Worm (Caenorhabditis elegans) whole organism, early embryonic: ENCODE results near the gene F13A2.2.

Experiments used
- B0310.2 ChIP-seq: sonication (generic microtip); optimal IDR thresholded peaks from 2 replicates; lab custom pipeline; 2016; ENCODE audit warnings: mild to moderate bottlenecking, missing genetic modification characterization, missing compliant biosample characterization
- F13C5.2 ChIP-seq: sonication (generic microtip); optimal IDR thresholded peaks from 2 replicates; lab custom pipeline; 2017; ENCODE audit warnings: mild to moderate bottlenecking, missing genetic modification characterization, inconsistent platforms, missing compliant biosample characterization
- aly-1 ChIP-seq: sonication (generic microtip); optimal IDR thresholded peaks from 2 replicates; lab custom pipeline; 2016; ENCODE audit warnings: missing genetic modification characterization, missing compliant biosample characterization
- ama-1 ChIP-seq: fragments of 150-350 bp; optimal IDR thresholded peaks from 2 replicates; lab custom pipeline; 2014
- ceh-13 ChIP-seq: fragments of 200-800 bp; sonication (Bioruptor generic); optimal IDR thresholded peaks from 2 replicates; lab custom pipeline; 2018; ENCODE audit warnings: mild to moderate bottlenecking, missing genetic modification characterization, missing compliant biosample characterization
- ceh-36 ChIP-seq: sonication (generic microtip); optimal IDR thresholded peaks from 2 replicates; lab custom pipeline; 2016; ENCODE audit warnings: missing genetic modification characterization, inconsistent platforms, missing compliant biosample characterization
- ets-7 ChIP-seq: sonication (generic microtip); optimal IDR thresholded peaks from 2 replicates; lab custom pipeline; 2016; ENCODE audit warnings: missing genotype, missing genetic modification characterization, missing compliant biosample characterization
- flt-1 ChIP-seq: fragments of 200-800 bp; sonication (Bioruptor generic); IDR thresholded peaks from 2 replicates; pipeline ENCODE4 v1.3.6; 2022; ENCODE audit warnings: missing genetic modification characterization, missing compliant biosample characterization
- hmbx-1 ChIP-seq: sonication (generic microtip); optimal IDR thresholded peaks from 2 replicates; lab custom pipeline; 2016; ENCODE audit warnings: mild to moderate bottlenecking, missing genetic modification characterization, missing compliant biosample characterization
- hmg-4 ChIP-seq: fragments of 200-800 bp; sonication (Bioruptor generic); optimal IDR thresholded peaks from 2 replicates; lab custom pipeline; 2018; ENCODE audit warnings: mild to moderate bottlenecking, missing genetic modification characterization, missing compliant biosample characterization
- hnd-1 ChIP-seq: sonication (generic microtip); optimal IDR thresholded peaks from 2 replicates; lab custom pipeline; 2016; ENCODE audit warnings: missing genetic modification characterization, missing compliant biosample characterization
- pes-1 ChIP-seq: fragments of 200-800 bp; sonication (Bioruptor generic); IDR thresholded peaks from 2 replicates; pipeline ENCODE4 v1.3.6; 2022; ENCODE audit warnings: missing genetic modification reagents, missing genetic modification characterization, missing compliant biosample characterization
- scrt-1 ChIP-seq: fragments of 200-800 bp; sonication (Bioruptor generic); IDR thresholded peaks from 2 replicates; pipeline ENCODE4 v1.3.6; 2022; ENCODE audit warnings: missing genetic modification characterization, missing compliant biosample characterization
- sea-1 ChIP-seq: fragments of 200-800 bp; sonication (Bioruptor generic); conservative IDR thresholded peaks from 2 replicates; pipeline ENCODE4 v1.3.6; 2022; ENCODE audit warnings: missing genetic modification characterization, missing compliant biosample characterization
- tbx-11 ChIP-seq: fragments of 200-800 bp; sonication (Bioruptor generic); IDR thresholded peaks from 2 replicates; pipeline ENCODE4 v1.3.6; 2022; ENCODE audit warnings: missing genetic modification characterization, missing compliant biosample characterization
- tbx-37 ChIP-seq: fragments of 200-800 bp; sonication (Bioruptor generic); conservative IDR thresholded peaks from 2 replicates; pipeline ENCODE4 v1.3.6; 2022; ENCODE audit warnings: missing genetic modification reagents, missing genetic modification characterization, missing compliant biosample characterization
- tra-4 ChIP-seq: sonication (generic microtip); optimal IDR thresholded peaks from 2 replicates; lab custom pipeline; 2017; ENCODE audit warnings: missing genetic modification characterization, missing compliant biosample characterization

The F13A2.2 gene

DNA sequence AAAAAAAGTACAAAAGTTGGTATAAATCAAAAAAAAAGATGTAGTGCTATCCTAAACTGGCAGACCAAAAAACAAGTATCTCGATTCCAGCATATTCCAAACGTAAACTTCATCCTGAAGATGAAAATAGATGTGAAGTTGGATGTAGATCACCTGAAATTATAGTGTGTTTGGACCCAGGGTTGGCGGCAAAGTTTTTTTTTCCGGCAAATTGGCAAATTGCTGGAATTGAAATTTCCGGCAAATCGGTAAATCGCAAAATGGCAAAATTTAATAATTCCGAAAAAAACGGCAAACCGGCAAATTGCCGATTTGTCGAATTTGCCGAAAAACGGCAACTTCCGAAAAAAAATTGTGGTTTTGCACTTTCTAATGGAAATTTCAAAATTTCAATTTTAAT lies at the start of gene F13A2.2:
TSS of gene F13A2.2 (minus strand) at position 101 of the 400 bp plus-strand sequence.
- TF ChIP-seq B0310.2 (tag; lab: Kevin White, UChicago) (no peak), tbx-11 (GFP tag; lab: Robert Waterston, UW) (no peak), hmbx-1 (tag; lab: Kevin White, UChicago) (no peak), scrt-1 (GFP tag; lab: Robert Waterston, UW) (no peak), ceh-13 (GFP tag; lab: Kevin White, UChicago) (no peak)

DNA sequence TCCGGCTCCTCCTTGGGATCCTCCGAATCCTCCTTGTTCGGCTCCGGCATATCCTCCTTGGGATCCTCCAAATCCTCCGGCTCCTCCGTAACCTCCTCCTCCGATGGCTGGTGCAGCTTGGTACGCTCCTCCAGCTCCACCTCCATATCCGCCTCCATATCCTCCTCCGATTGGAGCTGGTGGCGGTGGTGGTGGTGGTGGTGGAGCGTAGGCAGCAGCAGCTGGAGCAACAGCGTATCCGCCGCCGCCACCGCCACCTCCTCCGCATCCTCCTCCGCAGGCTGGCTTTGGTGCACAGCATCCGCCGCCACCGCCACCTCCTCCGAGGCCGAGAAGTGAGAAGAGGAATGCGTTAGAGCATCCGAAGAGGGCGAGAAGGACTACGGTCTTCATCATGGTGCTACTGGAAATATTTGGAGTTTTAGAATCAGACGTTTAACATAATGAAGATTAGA lies 48.4 kb upstream of the F13A2.2 start, which contains the start of gene Y47D7A.15:
TSS of gene Y47D7A.15 (minus strand) at position 405 of the 455 bp plus-strand sequence.
- TF ChIP-seq hmbx-1 (tag; lab: Kevin White, UChicago) (no peak), B0310.2 (tag; lab: Kevin White, UChicago) (no peak), flt-1 (no peak), ceh-36 (tag; lab: Kevin White, UChicago) (no peak), pes-1 (GFP tag; lab: Robert Waterston, UW) (no peak), ama-1 (lab: Kevin White, UChicago) (no peak), F13C5.2 (tag; lab: Kevin White, UChicago) (no peak)

DNA sequence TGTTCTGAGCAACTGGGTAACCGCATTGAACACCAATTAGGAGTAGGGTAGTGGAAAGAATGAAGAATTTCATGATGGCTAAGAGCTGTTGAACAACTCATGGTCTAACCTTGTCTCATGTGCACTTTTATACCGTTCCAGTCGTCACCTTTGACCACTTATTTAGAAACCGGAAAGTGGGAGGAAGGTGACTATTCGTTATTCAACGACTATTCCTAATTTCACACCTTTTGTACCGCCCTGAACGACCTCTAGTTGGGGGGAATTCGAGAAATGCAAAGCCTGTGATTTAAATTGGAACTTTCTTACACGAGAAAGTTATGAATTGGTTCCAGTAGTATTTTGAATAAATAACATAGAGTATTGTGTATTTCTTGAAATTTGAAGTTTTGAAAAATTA lies 45.2 kb upstream of the F13A2.2 start, which contains the start of gene Y47D7A.12:
TSS of gene Y47D7A.12 (minus strand) at position 101 of the 400 bp plus-strand sequence.
- TF ChIP-seq hnd-1 (no peak), hmg-4 (GFP tag; lab: Kevin White, UChicago) (no peak), aly-1 (tag; lab: Kevin White, UChicago) (no peak), tbx-37 (GFP tag; lab: Robert Waterston, UW) (no peak), ama-1 (lab: Kevin White, UChicago) (no peak), hmbx-1 (tag; lab: Kevin White, UChicago) (no peak), sea-1 (GFP tag; lab: Robert Waterston, UW) (no peak), ceh-13 (GFP tag; lab: Kevin White, UChicago) (no peak), flt-1 (no peak)

DNA sequence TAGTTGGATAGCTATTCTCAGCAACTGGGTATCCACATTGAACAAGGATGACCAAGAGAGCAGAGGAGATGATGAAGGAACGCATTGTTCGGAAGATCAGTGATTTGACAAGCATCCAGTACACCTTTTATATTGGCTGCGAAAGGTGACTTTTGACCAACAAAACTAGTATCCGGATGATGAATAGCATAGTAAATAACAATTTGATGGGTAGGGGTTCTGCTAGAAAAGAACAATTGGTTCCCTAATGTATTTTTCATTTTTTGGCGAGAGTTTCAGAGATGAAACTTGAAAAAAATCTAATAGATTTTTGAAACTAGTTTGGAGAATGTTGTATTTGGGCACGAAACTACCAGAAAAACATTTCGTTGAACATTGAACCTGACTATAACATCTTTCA lies 43.8 kb upstream of the F13A2.2 start, which contains the start of gene Y47D7A.11:
TSS of gene Y47D7A.11 (minus strand) at position 101 of the 400 bp plus-strand sequence.
- TF ChIP-seq pes-1 (GFP tag; lab: Robert Waterston, UW) (no peak), hnd-1 (no peak), tra-4 (no peak), aly-1 (tag; lab: Kevin White, UChicago) (no peak), sea-1 (GFP tag; lab: Robert Waterston, UW) (no peak), hmg-4 (GFP tag; lab: Kevin White, UChicago) (no peak), F13C5.2 (tag; lab: Kevin White, UChicago) (no peak), ama-1 (lab: Kevin White, UChicago) (no peak), tbx-37 (GFP tag; lab: Robert Waterston, UW) (no peak), scrt-1 (GFP tag; lab: Robert Waterston, UW) (no peak), flt-1 (no peak), tbx-11 (GFP tag; lab: Robert Waterston, UW) (no peak), hmbx-1 (tag; lab: Kevin White, UChicago) (no peak), B0310.2 (tag; lab: Kevin White, UChicago) (no peak), ceh-13 (GFP tag; lab: Kevin White, UChicago) (no peak), ceh-36 (tag; lab: Kevin White, UChicago) (no peak), ets-7 (tag; lab: Kevin White, UChicago) (no peak)

DNA sequence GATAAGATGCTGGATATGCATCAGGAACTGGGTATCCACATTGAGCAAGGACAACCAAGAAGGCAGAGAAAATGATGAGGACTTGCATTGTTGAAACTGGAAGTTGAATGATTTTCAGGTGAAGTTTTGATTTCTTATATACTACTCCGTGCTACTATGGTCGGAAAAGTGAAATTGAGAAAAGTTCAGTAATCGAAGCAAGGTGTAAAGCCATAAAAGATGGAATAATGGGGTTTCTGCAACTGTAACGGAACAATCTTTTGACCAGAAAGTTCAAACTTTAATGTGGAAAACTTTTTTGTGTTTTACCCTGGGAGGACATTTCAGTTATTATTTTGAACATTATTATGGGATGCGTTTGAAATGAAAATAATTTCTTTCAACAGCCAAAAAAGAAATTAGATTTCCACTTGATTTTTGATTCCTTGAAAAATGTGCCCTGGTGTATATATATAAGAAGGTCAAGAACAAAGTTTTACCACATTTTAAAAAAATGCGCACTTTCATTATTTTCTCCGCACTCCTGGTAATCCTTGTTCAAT lies 39.5 kb upstream of the F13A2.2 start, which contains the start of the genes Y47D7A.9 and Y47D7A.19:
TSS of gene Y47D7A.9 (minus strand) at position 101 of the 542 bp plus-strand sequence.
TSS of gene Y47D7A.19 (plus strand) at position 492 of the 542 bp plus-strand sequence.
- TF ChIP-seq scrt-1 (GFP tag; lab: Robert Waterston, UW): no peak
- TF ChIP-seq hnd-1: no peak
- no peak for TF ChIP-seq aly-1 (tag; lab: Kevin White, UChicago)
- TF ChIP-seq sea-1 (GFP tag; lab: Robert Waterston, UW): no peak
- TF ChIP-seq hmg-4 (GFP tag; lab: Kevin White, UChicago): no peak
- no peak for TF ChIP-seq tbx-11 (GFP tag; lab: Robert Waterston, UW)
- TF ChIP-seq ets-7 (tag; lab: Kevin White, UChicago): no peak
- no peak for TF ChIP-seq F13C5.2 (tag; lab: Kevin White, UChicago)
- no peak for TF ChIP-seq ceh-13 (GFP tag; lab: Kevin White, UChicago)
- no peak for TF ChIP-seq flt-1
- no peak for TF ChIP-seq tbx-37 (GFP tag; lab: Robert Waterston, UW)
- TF ChIP-seq tra-4: no peak
- TF ChIP-seq pes-1 (GFP tag; lab: Robert Waterston, UW): no peak
- TF ChIP-seq ceh-36 (tag; lab: Kevin White, UChicago): no peak
- TF ChIP-seq ama-1 (lab: Kevin White, UChicago): no peak
- no peak for TF ChIP-seq hmbx-1 (tag; lab: Kevin White, UChicago)
- TF ChIP-seq B0310.2 (tag; lab: Kevin White, UChicago): no peak

DNA sequence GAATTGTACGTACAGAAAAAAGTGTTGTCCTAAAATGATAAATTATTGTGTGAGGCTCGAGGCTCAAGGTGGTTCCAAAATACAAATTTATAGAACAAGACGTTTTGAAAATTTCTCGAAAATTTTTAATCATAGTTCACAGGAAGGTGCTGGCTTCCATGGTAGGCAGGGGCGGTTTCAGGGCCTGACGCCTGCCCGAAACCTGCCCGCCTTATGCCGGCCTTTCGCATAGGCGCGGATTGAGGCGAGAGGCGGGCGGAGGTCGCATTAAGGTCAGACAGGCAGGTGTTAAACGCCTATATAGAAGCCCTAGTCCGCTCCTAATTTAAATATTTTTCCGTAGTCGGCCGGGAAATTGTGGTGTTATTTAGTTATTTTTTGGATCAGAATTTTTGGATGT lies 38.7 kb upstream of the F13A2.2 start:
- no peak for TF ChIP-seq tbx-11 (GFP tag; lab: Robert Waterston, UW)

DNA sequence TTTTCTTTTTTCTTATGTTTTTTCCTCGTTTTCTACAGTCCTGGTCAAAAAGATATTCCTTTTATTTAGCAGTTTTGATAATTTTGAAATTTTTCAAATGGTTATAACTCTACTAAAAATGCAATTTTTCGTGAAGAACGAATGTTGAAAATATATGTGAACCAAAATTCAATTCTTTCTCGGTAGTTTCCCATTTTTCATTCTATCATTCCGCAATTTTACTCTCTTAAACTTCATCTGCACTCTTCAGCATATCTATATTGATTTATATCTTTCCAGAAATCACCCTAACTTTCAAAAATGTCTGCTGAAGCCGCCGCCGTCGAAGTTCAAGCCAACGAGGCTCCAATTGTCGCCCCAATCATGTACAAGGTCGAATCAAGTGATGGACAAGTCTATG lies 37.7 kb upstream of the F13A2.2 start, which contains the start of gene skr-7:
TSS of gene skr-7 (plus strand) at position 301 of the 400 bp plus-strand sequence.
- TF ChIP-seq flt-1 (no peak), tbx-11 (GFP tag; lab: Robert Waterston, UW) (no peak), F13C5.2 (tag; lab: Kevin White, UChicago) (no peak)

ce11 chrV:4421475-4421874 lies 37.1 kb upstream of the F13A2.2 start, which contains the start of gene skr-14:
Gene skr-14, minus strand, starts transcription at chrV:4421575.
- TF ChIP-seq ceh-36 (tag; lab: Kevin White, UChicago): no peak
- no peak for TF ChIP-seq sea-1 (GFP tag; lab: Robert Waterston, UW)
- TF ChIP-seq ama-1 (lab: Kevin White, UChicago): no peak
- TF ChIP-seq hmg-4 (GFP tag; lab: Kevin White, UChicago): no peak
- no peak for TF ChIP-seq tra-4
- TF ChIP-seq F13C5.2 (tag; lab: Kevin White, UChicago): no peak
- no peak for TF ChIP-seq flt-1
- no peak for TF ChIP-seq B0310.2 (tag; lab: Kevin White, UChicago)
- TF ChIP-seq ceh-13 (GFP tag; lab: Kevin White, UChicago): no peak
- no peak for TF ChIP-seq hmbx-1 (tag; lab: Kevin White, UChicago)
- TF ChIP-seq tbx-11 (GFP tag; lab: Robert Waterston, UW): no peak
- TF ChIP-seq hnd-1: no peak
- no peak for TF ChIP-seq tbx-37 (GFP tag; lab: Robert Waterston, UW)
